Worm (Caenorhabditis elegans): Measurements from ENCODE around the gene srsx-2.

DNA sequence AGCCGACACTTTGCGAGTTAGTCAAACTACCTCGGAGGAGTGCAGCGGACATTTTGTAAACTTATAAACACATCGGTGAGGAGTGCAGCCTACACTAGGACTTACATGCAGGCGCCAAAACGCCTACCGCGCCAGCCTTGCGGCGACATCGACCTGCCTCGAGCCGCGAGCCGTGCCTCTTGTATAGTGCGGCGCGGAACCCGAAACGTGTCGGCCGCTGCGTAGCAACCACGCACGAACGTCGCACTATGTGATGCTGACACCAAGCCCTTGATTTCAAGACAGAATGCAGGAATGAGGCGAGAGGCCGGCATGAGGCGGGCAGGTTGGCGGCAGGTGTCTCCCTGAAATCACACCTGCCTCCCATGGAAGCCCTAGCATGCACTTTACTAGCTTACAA is 9.0 kb downstream of the srsx-2 start:
- no peak for TF ChIP-seq ref-1 (GFP tag; conservative IDR thresholded peaks at IDR 0.05)
- no peak for TF ChIP-seq flt-1 (GFP tag; IDR thresholded peaks at IDR 0.05)
- TF ChIP-seq med-1 (GFP tag; optimal IDR thresholded peaks at IDR 0.05; ENCODE audit: insufficient read depth): no peak
